Worm (Caenorhabditis elegans) whole organism, L4 larva: ENCODE measurements around the gene C50B8.6.

Experiments
- aly-2 ChIP-seq: sonication (generic microtip); optimal IDR thresholded peaks from 2 replicates; lab custom pipeline; 2018; ENCODE audit warnings: missing biosample characterization, missing genetic modification characterization
- ceh-28 ChIP-seq: fragments of 150-350 bp; optimal IDR thresholded peaks from 2 replicates; lab custom pipeline; 2014; ENCODE audit warnings: missing biosample characterization, missing genetic modification reagents, missing genetic modification characterization
- fkh-10 ChIP-seq: fragments of 150-350 bp; optimal IDR thresholded peaks from 2 replicates; lab custom pipeline; 2014; ENCODE audit warnings: missing biosample characterization, missing genetic modification reagents, missing genetic modification characterization
- lin-38 ChIP-seq: fragments of 200-800 bp; sonication (Bioruptor generic); IDR thresholded peaks from 2 replicates; pipeline ENCODE4 v1.3.6; 2022; ENCODE audit warnings: missing genetic modification reagents, missing genetic modification characterization, missing compliant biosample characterization
- nhr-48 ChIP-seq: sonication (generic microtip); optimal IDR thresholded peaks from 2 replicates; lab custom pipeline; 2016; ENCODE audit warnings: mild to moderate bottlenecking, missing genetic modification characterization, missing compliant biosample characterization
- pqm-1 ChIP-seq: sonication (generic microtip); optimal IDR thresholded peaks from 2 replicates; lab custom pipeline; 2017; ENCODE audit warnings: missing biosample characterization, missing genetic modification characterization
- unc-130 ChIP-seq: sonication (generic microtip); optimal IDR thresholded peaks from 2 replicates; lab custom pipeline; 2016; ENCODE audit warnings: missing genetic modification reagents, missing genetic modification characterization, missing compliant biosample characterization

- TF ChIP-seq ceh-28 (tag; lab: Kevin White, UChicago), result no peak
- TF ChIP-seq lin-38, result no peak
- no peak for TF ChIP-seq fkh-10 (GFP tag; lab: Kevin White, UChicago)
- no peak for TF ChIP-seq aly-2 (tag; lab: Kevin White, UChicago)
- TF ChIP-seq unc-130 (GFP tag; lab: Kevin White, UChicago), result no peak
- no peak for TF ChIP-seq nhr-48
- TF ChIP-seq pqm-1 (tag; lab: Kevin White, UChicago), result peak; percentile 66
Measured at ce11 chrV:13576828-13577227, 1.9 kb upstream of the C50B8.6 start.
